Worm (Caenorhabditis elegans): ENCODE measurements around the gene F52D2.12.

- no peak for TF ChIP-seq hlh-6 (tag; optimal IDR thresholded peaks at IDR 0.05)
- TF ChIP-seq T23F11.4 (GFP tag; optimal IDR thresholded peaks at IDR 0.05) = no peak
- TF ChIP-seq nhr-11 (tag; optimal IDR thresholded peaks at IDR 0.05) = no peak
- TF ChIP-seq hlh-30 (tag; optimal IDR thresholded peaks at IDR 0.05; ENCODE audit: insufficient read depth) = no peak
- no peak for TF ChIP-seq sdc-2 (tag; optimal IDR thresholded peaks at IDR 0.05)
- no peak for TF ChIP-seq ztf-16 (tag; optimal IDR thresholded peaks at IDR 0.05)
- TF ChIP-seq che-1 (tag; optimal IDR thresholded peaks at IDR 0.05) = no peak
- no peak for TF ChIP-seq sox-4 (tag; optimal IDR thresholded peaks at IDR 0.05)
- no peak for TF ChIP-seq ceh-30 (tag; optimal IDR thresholded peaks at IDR 0.05)
- no peak for TF ChIP-seq C08G9.2 (tag; optimal IDR thresholded peaks at IDR 0.05)
- no peak for TF ChIP-seq ceh-45 (GFP tag; IDR thresholded peaks at IDR 0.05)
Observed at ce11 chrX:1974699-1975098, 3.1 kb upstream of the F52D2.12 start, which contains the start of gene F52D2.5.
